Worm (Caenorhabditis elegans) whole organism, L3 larva: ENCODE results near the gene T14B1.1.

Source experiments
- nhr-11 ChIP-seq: fragments of 150-350 bp; optimal IDR thresholded peaks from 2 replicates; lab custom pipeline; 2014; ENCODE audit warnings: missing biosample characterization, missing genetic modification characterization
- nhr-23 ChIP-seq: fragments of 150-350 bp; optimal IDR thresholded peaks from 2 replicates; lab custom pipeline; 2014; ENCODE audit warnings: missing biosample characterization, missing genetic modification reagents, missing genetic modification characterization
- pha-4 ChIP-seq: fragments of 150-350 bp; optimal IDR thresholded peaks from 2 replicates; lab custom pipeline; 2014; ENCODE audit warnings: missing biosample characterization, missing genetic modification reagents, missing genetic modification characterization

ce11 chrX:9667391-9667790, 1.1 kb downstream of the T14B1.1 start:
- TF ChIP-seq nhr-23 (tag; lab: Kevin White, UChicago): peak; percentile 50
- TF ChIP-seq nhr-11 (tag; lab: Kevin White, UChicago): no peak
- no peak for TF ChIP-seq pha-4 (tag; lab: Kevin White, UChicago)
